Fruit fly (Drosophila melanogaster) whole organism, wandering third instar larva: ENCODE data around the gene Nepl18.

Source experiments
- CG32264 ChIP-seq: fragments of 200-800 bp; sonication (Bioruptor generic); optimal IDR thresholded peaks from 2 replicates; lab custom pipeline; 2016; ENCODE audit warnings: missing biosample characterization, missing genetic modification characterization
- CG9705 ChIP-seq: fragments of 200-800 bp; sonication (Bioruptor generic); optimal IDR thresholded peaks from 2 replicates; lab custom pipeline; 2018; ENCODE audit warnings: missing biosample characterization, mild to moderate bottlenecking, missing genetic modification characterization
- CrebA ChIP-seq: fragments of 200-800 bp; sonication (Bioruptor generic); optimal IDR thresholded peaks from 2 replicates; lab custom pipeline; 2016; ENCODE audit warnings: missing biosample characterization, mild to moderate bottlenecking, missing genetic modification characterization, borderline replicate concordance
- Dfd ChIP-seq: fragments of >200 bp; optimal IDR thresholded peaks from 2 replicates; lab custom pipeline; 2017; ENCODE audit warnings: missing biosample characterization, missing genetic modification characterization
- Dif ChIP-seq: fragments of 200-275, 200-300 bp; sonication (Bioruptor generic); optimal IDR thresholded peaks from 2 replicates; lab custom pipeline; 2018; ENCODE audit warnings: missing biosample characterization, missing genetic modification characterization; ENCODE audit not compliant: partially characterized antibody
- GATAd ChIP-seq: sonication (Bioruptor generic); optimal IDR thresholded peaks from 2 replicates; lab custom pipeline; 2016; ENCODE audit warnings: missing biosample characterization, missing genetic modification characterization
- HLH106 ChIP-seq: fragments of 200-800 bp; optimal IDR thresholded peaks from 3 replicates; lab custom pipeline; 2019; ENCODE audit warnings: missing biosample characterization, mild to moderate bottlenecking, missing genetic modification characterization, moderate library complexity
- Hnf4 ChIP-seq: fragments of 200-800 bp; sonication (Bioruptor generic); optimal IDR thresholded peaks from 2 replicates; lab custom pipeline; 2016; ENCODE audit warnings: missing biosample characterization, mild to moderate bottlenecking, missing genetic modification characterization
- Hr83 ChIP-seq: fragments of 200-300 bp; sonication (Bioruptor generic); optimal IDR thresholded peaks from 2 replicates; lab custom pipeline; 2016; ENCODE audit warnings: missing biosample characterization, mild to moderate bottlenecking, missing genetic modification characterization, moderate library complexity; ENCODE audit not compliant: poor library complexity, severe bottlenecking
- Jra ChIP-seq: sonication (Bioruptor generic); optimal IDR thresholded peaks from 2 replicates; lab custom pipeline; 2016; ENCODE audit warnings: missing biosample characterization, missing genetic modification characterization
- Myc ChIP-seq: fragments of >200 bp; optimal IDR thresholded peaks from 2 replicates; lab custom pipeline; 2017
- N ChIP-seq: fragments of >200 bp; optimal IDR thresholded peaks from 2 replicates; lab custom pipeline; 2018; ENCODE audit warnings: missing biosample characterization, missing external identifiers, missing genetic modification characterization
- OdsH ChIP-seq: fragments of 200-800 bp; sonication (Bioruptor generic); optimal IDR thresholded peaks from 2 replicates; lab custom pipeline; 2016; ENCODE audit warnings: missing biosample characterization, mild to moderate bottlenecking, missing genetic modification characterization
- Rel ChIP-seq, 2 experiments: fragments of 200-800 bp; sonication (Bioruptor generic) in 1 of 2; optimal IDR thresholded peaks; 2 replicates in 1 of 2; 3 replicates in 1 of 2; lab custom pipeline; 2016 to 2019; ENCODE audit warnings: mild to moderate bottlenecking in 2 of 2, missing biosample characterization in 2 of 2, missing genetic modification characterization in 2 of 2, moderate library complexity in 1 of 2
- Sp1 ChIP-seq: fragments of 200-800 bp; sonication (Bioruptor generic); optimal IDR thresholded peaks from 3 replicates; lab custom pipeline; 2019; ENCODE audit warnings: missing biosample characterization, mild to moderate bottlenecking, missing genetic modification characterization, moderate library complexity
- Vsx2 ChIP-seq: fragments of 200-300, 225-300 bp; sonication (Bioruptor generic); optimal IDR thresholded peaks from 2 replicates; lab custom pipeline; 2018; ENCODE audit warnings: missing biosample characterization, missing genetic modification characterization; ENCODE audit not compliant: partially characterized antibody
- br ChIP-seq: fragments of 200-800 bp; sonication (Bioruptor generic); optimal IDR thresholded peaks from 2 replicates; lab custom pipeline; 2016; ENCODE audit warnings: missing biosample characterization, missing genetic modification characterization
- brk ChIP-seq: fragments of 200-800 bp; sonication (Bioruptor generic); optimal IDR thresholded peaks from 2 replicates; lab custom pipeline; 2016; ENCODE audit warnings: missing biosample characterization, mild to moderate bottlenecking, missing genetic modification characterization
- dl ChIP-seq, 2 experiments: fragments of 175-275, 200-275 bp in 1 of 2; fragments of 200-275 bp in 1 of 2; sonication (Bioruptor generic); optimal IDR thresholded peaks; lab custom pipeline; 2018; ENCODE audit warnings: mild to moderate bottlenecking in 2 of 2, missing biosample characterization in 2 of 2, missing genetic modification characterization in 2 of 2, moderate library complexity in 2 of 2; ENCODE audit not compliant: partially characterized antibody in 2 of 2, insufficient read depth in 1 of 2
- ey ChIP-seq: fragments of 200-800 bp; sonication (Bioruptor generic); optimal IDR thresholded peaks from 2 replicates; lab custom pipeline; 2016; ENCODE audit warnings: missing biosample characterization, missing genetic modification characterization
- foxo ChIP-seq, 2 experiments: fragments of 200-800 bp; sonication (Bioruptor generic); optimal IDR thresholded peaks; 2 replicates in 1 of 2; 3 replicates in 1 of 2; lab custom pipeline; 2016 to 2017; ENCODE audit warnings: missing biosample characterization in 2 of 2, missing genetic modification characterization in 2 of 2
- fru ChIP-seq: fragments of 200-800 bp; sonication (Bioruptor generic); optimal IDR thresholded peaks from 3 replicates; lab custom pipeline; 2016; ENCODE audit warnings: missing biosample characterization, mild to moderate bottlenecking, missing genetic modification characterization
- h ChIP-seq: fragments of 200-800 bp; sonication (Bioruptor generic); optimal IDR thresholded peaks from 3 replicates; lab custom pipeline; 2016; ENCODE audit warnings: missing biosample characterization, mild to moderate bottlenecking, missing genetic modification characterization
- lola ChIP-seq: fragments of >200 bp; optimal IDR thresholded peaks from 2 replicates; lab custom pipeline; 2017; ENCODE audit warnings: missing biosample characterization, missing genetic modification characterization
- pan ChIP-seq: fragments of >200 bp; optimal IDR thresholded peaks from 2 replicates; lab custom pipeline; 2017
- psq ChIP-seq: fragments of 200-800 bp; sonication (Bioruptor generic); optimal IDR thresholded peaks from 3 replicates; lab custom pipeline; 2017; ENCODE audit warnings: missing biosample characterization, mild to moderate bottlenecking, missing genetic modification characterization, moderate library complexity
- rgr ChIP-seq: fragments of 200-800 bp; sonication (Bioruptor generic); optimal IDR thresholded peaks from 3 replicates; lab custom pipeline; 2016; ENCODE audit warnings: missing biosample characterization, mild to moderate bottlenecking, missing genetic modification characterization
- woc ChIP-seq: sonication (Bioruptor generic); optimal IDR thresholded peaks from 2 replicates; lab custom pipeline; 2016; ENCODE audit warnings: missing biosample characterization, mild to moderate bottlenecking, missing genetic modification characterization

Gene Nepl18

dm6 chr3R:28857287-28858024 is 18.0 kb upstream of the Nepl18 start:
- peak; percentile 7 for TF ChIP-seq rgr (GFP tag; lab: Kevin White, UChicago)
- TF ChIP-seq lola (GFP tag; lab: Kevin White, UChicago), result no peak
- TF ChIP-seq fru, result peak; percentile 25
- TF ChIP-seq Hnf4 (GFP tag; lab: Kevin White, UChicago), result peak; percentile 4
- peak; percentile 8 for TF ChIP-seq HLH106 (tag; lab: Kevin White, UChicago)
- TF ChIP-seq Jra, result no peak
- no peak for TF ChIP-seq Sp1 (GFP tag; lab: Kevin White, UChicago)
- peak in 1 of 2 experiments; percentile 31 for TF ChIP-seq foxo (GFP tag; optimal IDR thresholded peaks at IDR 0.05; lab: Kevin White, UChicago)
- peak; percentile 10 for TF ChIP-seq br (GFP tag; lab: Kevin White, UChicago)
- no peak for TF ChIP-seq N
- TF ChIP-seq h (GFP tag; lab: Kevin White, UChicago), result peak; percentile 0
- no peak for TF ChIP-seq Hr83 (GFP tag; lab: Kevin White, UChicago)
- no peak for TF ChIP-seq Vsx2 (GFP tag; lab: Kevin White, UChicago)

- TF ChIP-seq CG9705 (GFP tag; lab: Kevin White, UChicago) (peak; percentile 6), h (GFP tag; lab: Kevin White, UChicago) (peak; percentile 25), Hr83 (GFP tag; lab: Kevin White, UChicago) (peak; percentile 41), fru (no peak), psq (GFP tag; lab: Kevin White, UChicago) (peak; percentile 22), lola (GFP tag; lab: Kevin White, UChicago) (no peak), pan (no peak), CrebA (GFP tag; lab: Kevin White, UChicago) (peak; percentile 70), Dif (GFP tag; lab: Kevin White, UChicago) (peak; percentile 4), Myc (lab: Kevin White, UChicago) (no peak), Sp1 (GFP tag; lab: Kevin White, UChicago) (peak; percentile 80), GATAd (GFP tag; lab: Kevin White, UChicago) (no peak), brk (GFP tag; lab: Kevin White, UChicago) (peak; percentile 1), Rel (GFP tag; optimal IDR thresholded peaks at IDR 0.05; lab: Kevin White, UChicago) (peak; percentile 81), Rel (tag; optimal IDR thresholded peaks at IDR 0.05; lab: Kevin White, UChicago) (peak; percentile 21)
Measured at dm6 chr3R:28858241-28858647, 17.2 kb upstream of the Nepl18 start.

- TF ChIP-seq CrebA (GFP tag; lab: Kevin White, UChicago) (peak; percentile 42), br (GFP tag; lab: Kevin White, UChicago) (peak; percentile 28), rgr (GFP tag; lab: Kevin White, UChicago) (no peak), Rel (GFP tag; optimal IDR thresholded peaks at IDR 0.05; lab: Kevin White, UChicago) (no peak), Rel (tag; optimal IDR thresholded peaks at IDR 0.05; lab: Kevin White, UChicago) (peak; percentile 67), Dif (GFP tag; lab: Kevin White, UChicago) (peak; percentile 79), Hnf4 (GFP tag; lab: Kevin White, UChicago) (peak; percentile 28), h (GFP tag; lab: Kevin White, UChicago) (peak; percentile 34), Dfd (GFP tag; lab: Kevin White, UChicago) (no peak), OdsH (GFP tag; lab: Kevin White, UChicago) (peak; percentile 14), Hr83 (GFP tag; lab: Kevin White, UChicago) (peak; percentile 87), foxo (GFP tag; optimal IDR thresholded peaks at IDR 0.05; lab: Kevin White, UChicago) (peak in 1 of 2 experiments; percentile 25), psq (GFP tag; lab: Kevin White, UChicago) (peak; percentile 41), dl (GFP tag; optimal IDR thresholded peaks at IDR 0.05; lab: Kevin White, UChicago; ENCODE audit: insufficient read depth in 1 of 2, partially characterized antibody in 2 of 2) (peak; percentile 74 to 87), Vsx2 (GFP tag; lab: Kevin White, UChicago) (peak; percentile 87), fru (peak; percentile 3), woc (no peak), ey (no peak), Sp1 (GFP tag; lab: Kevin White, UChicago) (peak; percentile 8)
- TF ChIP-seq, all 38 proteins: peak for 14
Measured at dm6 chr3R:28859058-28859526, 16.3 kb upstream of the Nepl18 start, which contains the start of gene Inx3. Inx3 (minus strand) TSS chr3R:28859497.

DNA sequence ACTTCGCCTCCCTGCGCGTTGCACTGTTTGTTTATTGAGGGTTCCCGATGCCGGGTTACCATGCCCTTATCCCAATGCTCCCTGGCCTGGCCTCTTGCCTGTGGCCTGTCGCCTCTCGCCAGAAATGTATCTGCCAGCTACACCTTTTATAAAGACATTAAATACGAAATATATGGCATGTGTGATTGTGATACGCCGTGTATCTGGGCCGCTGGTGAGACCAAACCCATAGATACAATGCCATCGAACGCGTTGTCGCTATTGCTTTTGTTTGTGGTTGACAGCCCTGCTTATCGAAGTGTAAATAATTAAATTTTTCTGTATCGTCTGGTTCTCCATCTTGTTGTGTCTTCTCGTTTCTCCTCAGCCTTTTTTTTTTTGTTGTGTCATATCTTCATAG is 14.8 kb upstream of the Nepl18 start:
- TF ChIP-seq ey (no peak), Jra (no peak), Dfd (GFP tag; lab: Kevin White, UChicago) (no peak), CG32264 (GFP tag; lab: Kevin White, UChicago) (no peak), rgr (GFP tag; lab: Kevin White, UChicago) (no peak), woc (no peak)
